Fruit fly (Drosophila melanogaster) whole organism, embryonic: Measurements from ENCODE around the gene Nrd1.

Experiments used
- Abd-B ChIP-seq: fragments of 200-800 bp; sonication (Bioruptor generic); optimal IDR thresholded peaks from 2 replicates; lab custom pipeline; 2018; ENCODE audit warnings: missing biosample characterization, mild to moderate bottlenecking, missing genetic modification characterization, moderate library complexity
- Adf1 ChIP-seq: fragments of 200-800 bp; sonication (Bioruptor generic); IDR thresholded peaks from 2 replicates; pipeline ENCODE4 v1.3.6; 2022; ENCODE audit warnings: missing biosample characterization, missing genetic modification characterization
- Atf6 ChIP-seq: fragments of 200-800 bp; sonication (Bioruptor generic); IDR thresholded peaks from 2 replicates; pipeline ENCODE4 v1.3.6; 2022; ENCODE audit warnings: missing biosample characterization, missing genetic modification characterization
- Awh ChIP-seq: fragments of 200-800 bp; sonication (Bioruptor generic); IDR thresholded peaks from 2 replicates; pipeline ENCODE4, ENCODE4 v1.3.6; 2022; ENCODE audit warnings: missing biosample characterization, missing genetic modification characterization
- Blimp-1 ChIP-seq: fragments of 200-800 bp; sonication (Bioruptor generic); optimal IDR thresholded peaks from 3 replicates; lab custom pipeline; 2018; ENCODE audit warnings: missing biosample characterization, missing genetic modification characterization, mild to moderate bottlenecking, moderate library complexity, missing genetic modification reagents
- CG10209 ChIP-seq: fragments of 200-800 bp; sonication (Bioruptor generic); optimal IDR thresholded peaks from 3 replicates; lab custom pipeline; 2017; ENCODE audit warnings: missing biosample characterization, mild to moderate bottlenecking, missing genetic modification characterization, missing genetic modification reagents
- CG11696 ChIP-seq: fragments of 200-800 bp; sonication (Bioruptor generic); IDR thresholded peaks from 2 replicates; pipeline ENCODE4 v1.3.6; 2022; ENCODE audit warnings: missing biosample characterization, missing genetic modification characterization
- CG12299 ChIP-seq: fragments of 200-800 bp; sonication (Bioruptor generic); optimal IDR thresholded peaks from 2 replicates; lab custom pipeline; 2018; ENCODE audit warnings: missing biosample characterization, mild to moderate bottlenecking, missing genetic modification characterization
- CG13775 ChIP-seq: fragments of 200-800 bp; sonication (Bioruptor generic); optimal IDR thresholded peaks from 3 replicates; lab custom pipeline; 2017; ENCODE audit warnings: missing biosample characterization, mild to moderate bottlenecking, missing genetic modification characterization
- CG14014 ChIP-seq: fragments of 200-800 bp; sonication (Bioruptor generic); IDR thresholded peaks from 2 replicates; pipeline ENCODE4 v1.3.6; 2022; ENCODE audit warnings: missing biosample characterization, missing genetic modification characterization
- CG17385 ChIP-seq: fragments of 200-800 bp; sonication (Bioruptor generic); optimal IDR thresholded peaks from 3 replicates; lab custom pipeline; 2018; ENCODE audit warnings: missing biosample characterization, mild to moderate bottlenecking, missing genetic modification characterization
- CG2116 ChIP-seq: fragments of 200-800 bp; sonication (Bioruptor generic); optimal IDR thresholded peaks from 3 replicates; lab custom pipeline; 2018; ENCODE audit warnings: missing biosample characterization, mild to moderate bottlenecking, missing genetic modification characterization
- CG2199 ChIP-seq: fragments of 200-800 bp; sonication (Bioruptor generic); IDR thresholded peaks from 3 replicates; pipeline ENCODE4 v1.3.6; 2022; ENCODE audit warnings: missing biosample characterization, missing genetic modification characterization
- CG2202 ChIP-seq: fragments of 200-800 bp; sonication (Bioruptor generic); optimal IDR thresholded peaks from 2 replicates; lab custom pipeline; 2018; ENCODE audit warnings: missing biosample characterization, mild to moderate bottlenecking, missing genetic modification characterization
- CG31441 ChIP-seq: fragments of 200-800 bp; sonication (Bioruptor generic); IDR thresholded peaks from 2 replicates; pipeline ENCODE4 v1.3.6; 2022; ENCODE audit warnings: missing biosample characterization, missing genetic modification characterization
- CG32532 ChIP-seq: fragments of 200-800 bp; sonication (Bioruptor generic); IDR thresholded peaks from 2 replicates; pipeline ENCODE4 v1.3.6; 2022; ENCODE audit warnings: missing biosample characterization, missing genetic modification characterization
- CG4404 ChIP-seq: fragments of 200-800 bp; sonication (Bioruptor generic); IDR thresholded peaks from 2 replicates; pipeline ENCODE4 v1.3.6; 2022; ENCODE audit warnings: missing biosample characterization, missing genetic modification characterization
- CG5953 ChIP-seq: fragments of 200-800 bp; sonication (Bioruptor generic); IDR thresholded peaks from 2 replicates; pipeline ENCODE4 v1.3.6; 2022; ENCODE audit warnings: missing biosample characterization, missing genetic modification characterization
- CG6175 ChIP-seq: fragments of 200-800 bp; sonication (Bioruptor generic); IDR thresholded peaks from 3 replicates; pipeline ENCODE4 v1.3.6; 2022; ENCODE audit warnings: missing biosample characterization, missing genetic modification characterization
- CG6254 ChIP-seq: fragments of 200-800 bp; sonication (Bioruptor generic); optimal IDR thresholded peaks from 3 replicates; lab custom pipeline; 2017; ENCODE audit warnings: mild to moderate bottlenecking, missing biosample characterization, missing genetic modification reagents, missing genetic modification characterization
- CG6272 ChIP-seq: fragments of 200-800 bp; sonication (Bioruptor generic); IDR thresholded peaks from 2 replicates; pipeline ENCODE4 v1.3.6; 2022; ENCODE audit warnings: missing biosample characterization, missing genetic modification characterization
- CG7357 ChIP-seq: fragments of 200-800 bp; sonication (Bioruptor generic); IDR thresholded peaks from 3 replicates; pipeline ENCODE4 v1.3.6; 2022; ENCODE audit warnings: missing biosample characterization, missing genetic modification characterization
- CG7556 ChIP-seq: fragments of 200-800 bp; sonication (Bioruptor generic); optimal IDR thresholded peaks from 2 replicates; lab custom pipeline; 2017; ENCODE audit warnings: missing biosample characterization, mild to moderate bottlenecking, missing genetic modification characterization
- D19B ChIP-seq: fragments of 200-800 bp; sonication (Bioruptor generic); optimal IDR thresholded peaks from 2 replicates; lab custom pipeline; 2017; ENCODE audit warnings: missing biosample characterization, mild to moderate bottlenecking, missing genetic modification characterization
- Dref ChIP-seq: fragments of 200-800 bp; sonication (Bioruptor generic); IDR thresholded peaks from 2 replicates; pipeline ENCODE4 v1.3.6; 2022; ENCODE audit warnings: missing biosample characterization, missing genetic modification characterization
- Elba2 ChIP-seq: fragments of 200-800 bp; sonication (Bioruptor generic); optimal IDR thresholded peaks from 3 replicates; lab custom pipeline; 2016; ENCODE audit warnings: missing biosample characterization, missing genetic modification characterization
- Gug ChIP-seq: fragments of 200-800 bp; sonication (Bioruptor generic); IDR thresholded peaks from 4 replicates; pipeline ENCODE4 v1.3.6; 2022; ENCODE audit warnings: missing biosample characterization, missing genetic modification characterization
- HmgZ ChIP-seq: fragments of 200-800 bp; sonication (Bioruptor generic); optimal IDR thresholded peaks from 2 replicates; lab custom pipeline; 2018; ENCODE audit warnings: missing biosample characterization, mild to moderate bottlenecking, missing genetic modification characterization
- Hr39 ChIP-seq: fragments of >200 bp; optimal IDR thresholded peaks from 2 replicates; lab custom pipeline; 2017
- Max ChIP-seq: fragments of 200-800 bp; sonication (Bioruptor generic); optimal IDR thresholded peaks from 2 replicates; lab custom pipeline; 2016; ENCODE audit warnings: missing biosample characterization, mild to moderate bottlenecking, missing genetic modification characterization
- Myb ChIP-seq: fragments of 200-800 bp; sonication (Bioruptor generic); optimal IDR thresholded peaks from 2 replicates; lab custom pipeline; 2016; ENCODE audit warnings: missing biosample characterization, missing genetic modification characterization
- NFAT ChIP-seq: fragments of 200-800 bp; sonication (Bioruptor generic); IDR thresholded peaks from 2 replicates; pipeline ENCODE4 v1.3.6; 2022; ENCODE audit warnings: missing biosample characterization, missing genetic modification characterization
- bowl ChIP-seq: fragments of 200-800 bp; sonication (Bioruptor generic); IDR thresholded peaks from 2 replicates; pipeline ENCODE4 v1.3.6; 2022; ENCODE audit warnings: missing biosample characterization, missing genetic modification characterization
- cas ChIP-seq: fragments of 200-800 bp; sonication (Bioruptor generic); IDR thresholded peaks from 2 replicates; pipeline ENCODE4 v1.3.6; 2022; ENCODE audit warnings: missing biosample characterization, missing genetic modification characterization
- chif ChIP-seq, 2 experiments: fragments of 200-800 bp; sonication (Bioruptor generic); optimal IDR thresholded peaks; 3 replicates each; lab custom pipeline; 2016; ENCODE audit warnings: missing biosample characterization in 2 of 2, missing genetic modification characterization in 2 of 2
- dan ChIP-seq: fragments of 200-800 bp; sonication (Bioruptor generic); IDR thresholded peaks from 2 replicates; pipeline ENCODE4 v1.3.6; 2022; ENCODE audit warnings: missing biosample characterization, missing genetic modification characterization
- dmrt99B ChIP-seq: fragments of 200-800 bp; sonication (Bioruptor generic); optimal IDR thresholded peaks from 2 replicates; lab custom pipeline; 2018; ENCODE audit warnings: missing biosample characterization, mild to moderate bottlenecking, missing genetic modification characterization, moderate library complexity
- luna ChIP-seq: fragments of 200-800 bp; sonication (Bioruptor generic); optimal IDR thresholded peaks from 2 replicates; lab custom pipeline; 2016; ENCODE audit warnings: missing biosample characterization, missing genetic modification characterization
- mam ChIP-seq: fragments of 200-800 bp; sonication (Bioruptor generic); optimal IDR thresholded peaks from 3 replicates; lab custom pipeline; 2016; ENCODE audit warnings: missing biosample characterization, missing genetic modification characterization
- pfk ChIP-seq: fragments of 200-800 bp; sonication (Bioruptor generic); optimal IDR thresholded peaks from 2 replicates; lab custom pipeline; 2018; ENCODE audit warnings: missing biosample characterization, mild to moderate bottlenecking, missing genetic modification characterization, moderate library complexity
- pzg ChIP-seq: fragments of 200-800 bp; sonication (Bioruptor generic); optimal IDR thresholded peaks from 3 replicates; lab custom pipeline; 2018; ENCODE audit warnings: missing biosample characterization, mild to moderate bottlenecking, missing genetic modification characterization, moderate library complexity
- repo ChIP-seq: fragments of 200-800 bp; sonication (Bioruptor generic); optimal IDR thresholded peaks from 2 replicates; lab custom pipeline; 2016; ENCODE audit warnings: missing biosample characterization, missing genetic modification characterization
- slou ChIP-seq: fragments of 200-800 bp; sonication (Bioruptor generic); optimal IDR thresholded peaks from 3 replicates; lab custom pipeline; 2016; ENCODE audit warnings: missing biosample characterization, missing genetic modification characterization
- slp2 ChIP-seq: fragments of 200-800 bp; sonication (Bioruptor generic); optimal IDR thresholded peaks from 2 replicates; lab custom pipeline; 2016; ENCODE audit warnings: missing biosample characterization, missing genetic modification characterization
- sob ChIP-seq: fragments of 200-800 bp; sonication (Bioruptor generic); IDR thresholded peaks from 2 replicates; pipeline ENCODE4 v1.3.6; 2022; ENCODE audit warnings: missing biosample characterization, missing genetic modification characterization
- ssp ChIP-seq: fragments of 200-800 bp; sonication (Bioruptor generic); IDR thresholded peaks from 2 replicates; pipeline ENCODE4 v1.3.6; 2022; ENCODE audit warnings: missing biosample characterization, missing genetic modification characterization
- stwl ChIP-seq: fragments of 200-800 bp; sonication (Bioruptor generic); optimal IDR thresholded peaks from 3 replicates; lab custom pipeline; 2018; ENCODE audit warnings: missing biosample characterization, mild to moderate bottlenecking, missing genetic modification characterization, moderate library complexity
- tio ChIP-seq: fragments of 200-800 bp; sonication (Bioruptor generic); optimal IDR thresholded peaks from 2 replicates; lab custom pipeline; 2017; ENCODE audit warnings: missing biosample characterization, missing genetic modification characterization, inconsistent platforms
- trem ChIP-seq: fragments of 200-800 bp; optimal IDR thresholded peaks from 3 replicates; lab custom pipeline; 2019; ENCODE audit warnings: missing biosample characterization, mild to moderate bottlenecking, missing genetic modification characterization, moderate library complexity
- tup ChIP-seq: fragments of 200-800 bp; sonication (Bioruptor generic); optimal IDR thresholded peaks from 2 replicates; lab custom pipeline; 2016; ENCODE audit warnings: missing biosample characterization, mild to moderate bottlenecking, missing genetic modification characterization, moderate library complexity
- unpg ChIP-seq: fragments of 200-800 bp; sonication (Bioruptor generic); optimal IDR thresholded peaks from 3 replicates; lab custom pipeline; 2018; ENCODE audit warnings: missing biosample characterization, mild to moderate bottlenecking, missing genetic modification characterization, moderate library complexity
- vvl ChIP-seq: fragments of 200-800 bp; sonication (Bioruptor generic); IDR thresholded peaks from 2 replicates; pipeline ENCODE4 v1.3.6; 2022; ENCODE audit warnings: missing biosample characterization, missing genetic modification characterization
- wdn ChIP-seq: fragments of 200-800 bp; sonication (Bioruptor generic); IDR thresholded peaks from 2 replicates; pipeline ENCODE4 v1.3.6; 2022; ENCODE audit warnings: missing biosample characterization, missing genetic modification characterization

Gene Nrd1

dm6 chrX:11885356-11885755, 16.7 kb upstream of the Nrd1 start (continued):
- TF ChIP-seq Elba2 (GFP tag; lab: Kevin White, UChicago) = no peak
- no peak for TF ChIP-seq Dref (GFP tag; lab: Robert Waterston, UW)
- no peak for TF ChIP-seq CG4404
- peak; percentile 49; the same call in 1 of the 2 replicates for TF ChIP-seq CG32532
- TF ChIP-seq cas (GFP tag; lab: Robert Waterston, UW) = no peak
- TF ChIP-seq luna (GFP tag; lab: Kevin White, UChicago) = no peak
- no peak for TF ChIP-seq slp2 (GFP tag; lab: Kevin White, UChicago)
- TF ChIP-seq bowl (GFP tag; lab: Robert Waterston, UW) = no peak
- no peak for TF ChIP-seq ssp
- TF ChIP-seq CG2202 (tag; lab: Kevin White, UChicago) = no peak
- no peak for TF ChIP-seq dan (GFP tag; lab: Robert Waterston, UW)
- TF ChIP-seq Max (GFP tag; lab: Kevin White, UChicago) = no peak
- TF ChIP-seq pfk = no peak
- no peak for TF ChIP-seq HmgZ (tag; lab: Kevin White, UChicago)
- peak; percentile 26 for TF ChIP-seq CG13775 (GFP tag; lab: Kevin White, UChicago)
- TF ChIP-seq dmrt99B (tag; lab: Kevin White, UChicago) = peak; percentile 37
- TF ChIP-seq CG5953 (GFP tag; lab: Robert Waterston, UW) = no peak
- 0 out of 2 replicates have a peak, but pooled peaks have one; percentile 33 for TF ChIP-seq CG31441 (GFP tag; lab: Robert Waterston, UW)
- 0 out of 3 replicates have a peak, but pooled peaks have one; percentile 14 for TF ChIP-seq CG6175 (GFP tag; lab: Robert Waterston, UW)
- no peak for TF ChIP-seq wdn (GFP tag; lab: Robert Waterston, UW)
- no peak for TF ChIP-seq pzg (GFP tag; lab: Kevin White, UChicago)
- no peak for TF ChIP-seq tup (GFP tag; lab: Kevin White, UChicago)
- peak; percentile 49 for TF ChIP-seq unpg (GFP tag; lab: Kevin White, UChicago)
- TF ChIP-seq CG17385 (GFP tag; lab: Kevin White, UChicago) = peak; percentile 51
- no peak for TF ChIP-seq CG7357 (GFP tag; lab: Robert Waterston, UW)
- TF ChIP-seq Atf6 (GFP tag; lab: Robert Waterston, UW) = peak; percentile 59; the same call in 1 of the 2 replicates
- no peak for TF ChIP-seq slou (GFP tag; lab: Kevin White, UChicago)
- TF ChIP-seq CG6272 (GFP tag; lab: Robert Waterston, UW) = no peak
- no peak for TF ChIP-seq Gug
- TF ChIP-seq CG14014 = no peak
- TF ChIP-seq Awh (GFP tag; lab: Robert Waterston, UW) = 0 out of 2 replicates have a peak, but pooled peaks have one; percentile 16
- no peak for TF ChIP-seq Hr39 (lab: Kevin White, UChicago)
- no peak for TF ChIP-seq CG2116
- TF ChIP-seq sob (GFP tag; lab: Robert Waterston, UW) = no peak
- no peak for TF ChIP-seq NFAT (GFP tag; lab: Robert Waterston, UW)
- TF ChIP-seq mam (GFP tag; lab: Kevin White, UChicago) = no peak
- TF ChIP-seq Abd-B (GFP tag; lab: Kevin White, UChicago) = peak; percentile 43
- no peak for TF ChIP-seq CG12299 (tag; lab: Kevin White, UChicago)
- TF ChIP-seq CG6254 = no peak
- TF ChIP-seq tio (GFP tag; lab: Kevin White, UChicago) = no peak
- TF ChIP-seq CG2199 (GFP tag; lab: Robert Waterston, UW) = peak; percentile 34; the same call in 1 of the 3 replicates
- peak; percentile 27 for TF ChIP-seq D19B (GFP tag; lab: Kevin White, UChicago)
- no peak for TF ChIP-seq trem (tag; lab: Kevin White, UChicago)
- peak; percentile 52; the same call in 1 of the 2 replicates for TF ChIP-seq vvl (GFP tag; lab: Robert Waterston, UW)
- TF ChIP-seq CG11696 (GFP tag; lab: Robert Waterston, UW) = no peak
- TF ChIP-seq CG10209 (GFP tag; lab: Kevin White, UChicago) = peak; percentile 65
- TF ChIP-seq chif (GFP tag; optimal IDR thresholded peaks at IDR 0.05; lab: Kevin White, UChicago) = no peak
- TF ChIP-seq repo = no peak
- no peak for TF ChIP-seq Blimp-1
- peak; percentile 53 for TF ChIP-seq CG7556 (GFP tag; lab: Kevin White, UChicago)
- TF ChIP-seq stwl (tag; lab: Kevin White, UChicago) = no peak
- TF ChIP-seq Myb (GFP tag; lab: Kevin White, UChicago) = no peak
- no peak; the same call in 1 of the 2 replicates for TF ChIP-seq Adf1 (GFP tag; lab: Robert Waterston, UW)
